Worm (Caenorhabditis elegans) whole organism, L2 larva: ENCODE measurements around the gene grl-14.

ENCODE experiments used
- C34F6.9 ChIP-seq: fragments of 150-350 bp; optimal IDR thresholded peaks from 2 replicates; lab custom pipeline; 2014; ENCODE audit warnings: missing biosample characterization, missing genetic modification characterization
- F13H6.1 ChIP-seq: sonication (generic microtip); optimal IDR thresholded peaks from 2 replicates; lab custom pipeline; 2016; ENCODE audit warnings: missing genetic modification characterization, missing compliant biosample characterization
- R02D3.7 ChIP-seq: fragments of 150-350 bp; optimal IDR thresholded peaks from 2 replicates; lab custom pipeline; 2014; ENCODE audit warnings: missing biosample characterization, missing genetic modification characterization
- Y55F3AM.14 ChIP-seq: fragments of 200-800 bp; sonication (Bioruptor generic); optimal IDR thresholded peaks from 2 replicates; lab custom pipeline; 2018; ENCODE audit warnings: mild to moderate bottlenecking, missing genetic modification characterization, missing compliant biosample characterization
- ZK546.5 ChIP-seq: sonication (generic microtip); optimal IDR thresholded peaks from 2 replicates; lab custom pipeline; 2017; ENCODE audit warnings: missing biosample characterization, missing genetic modification characterization
- alr-1 ChIP-seq: fragments of 150-350 bp; optimal IDR thresholded peaks from 2 replicates; lab custom pipeline; 2014; ENCODE audit warnings: missing biosample characterization, missing genetic modification characterization
- aly-2 ChIP-seq: fragments of 150-350 bp; optimal IDR thresholded peaks from 2 replicates; lab custom pipeline; 2014; ENCODE audit warnings: missing biosample characterization, missing genetic modification characterization
- ama-1 ChIP-seq: fragments of 150-350 bp; optimal IDR thresholded peaks from 2 replicates; lab custom pipeline; 2018; ENCODE audit warnings: inconsistent platforms
- blmp-1 ChIP-seq: sonication (generic microtip); optimal IDR thresholded peaks from 2 replicates; lab custom pipeline; 2017; ENCODE audit warnings: missing genetic modification characterization, mild to moderate bottlenecking, missing compliant biosample characterization, antibody characterized with exemption, moderate library complexity; ENCODE audit not compliant: insufficient read depth
- ceh-82 ChIP-seq: fragments of 150-350 bp; optimal IDR thresholded peaks from 2 replicates; lab custom pipeline; 2014; ENCODE audit warnings: missing biosample characterization, missing genetic modification characterization
- crh-2 ChIP-seq: sonication (generic microtip); optimal IDR thresholded peaks from 2 replicates; lab custom pipeline; 2017; ENCODE audit warnings: missing biosample characterization, missing genetic modification characterization
- egl-27 ChIP-seq: sonication (generic microtip); optimal IDR thresholded peaks from 3 replicates; lab custom pipeline; 2017; ENCODE audit warnings: missing biosample characterization, missing genetic modification reagents, missing genetic modification characterization
- elt-3 ChIP-seq: sonication (generic microtip); optimal IDR thresholded peaks from 2 replicates; lab custom pipeline; 2017; ENCODE audit warnings: missing biosample characterization, missing genetic modification characterization
- gmeb-1 ChIP-seq: fragments of 150-350 bp; optimal IDR thresholded peaks from 2 replicates; lab custom pipeline; 2014; ENCODE audit warnings: missing biosample characterization, missing genetic modification characterization
- lin-11 ChIP-seq: fragments of 150-350 bp; sonication (generic microtip); optimal IDR thresholded peaks from 2 replicates; lab custom pipeline; 2014; ENCODE audit warnings: missing biosample characterization, missing genetic modification characterization, inconsistent platforms, mixed read lengths
- lin-13 ChIP-seq: fragments of 150-350 bp; optimal IDR thresholded peaks from 2 replicates; lab custom pipeline; 2014; ENCODE audit warnings: missing biosample characterization, missing genetic modification reagents, missing genetic modification characterization
- lin-39 ChIP-seq: fragments of 150-350 bp; optimal IDR thresholded peaks from 2 replicates; lab custom pipeline; 2014; ENCODE audit warnings: missing biosample characterization, missing genetic modification reagents, missing genetic modification characterization
- lsy-2 ChIP-seq, 2 experiments: fragments of 150-350 bp in 1 of 2; sonication (generic microtip) in 1 of 2; optimal IDR thresholded peaks; 2 replicates each; lab custom pipeline; 2014 to 2017; ENCODE audit warnings: missing biosample characterization in 2 of 2, missing genetic modification characterization in 2 of 2
- mab-5 ChIP-seq: fragments of 150-350 bp; optimal IDR thresholded peaks from 2 replicates; lab custom pipeline; 2014; ENCODE audit warnings: missing biosample characterization, missing genetic modification characterization
- mdl-1 ChIP-seq, 2 experiments: fragments of 150-350 bp in 1 of 2; sonication (generic microtip) in 1 of 2; optimal IDR thresholded peaks; 2 replicates each; lab custom pipeline; 2017; ENCODE audit warnings: missing biosample characterization in 2 of 2, missing genetic modification characterization in 2 of 2
- nhr-10 ChIP-seq: sonication (generic microtip); optimal IDR thresholded peaks from 2 replicates; lab custom pipeline; 2017; ENCODE audit warnings: missing biosample characterization, missing genetic modification characterization
- nhr-11 ChIP-seq: fragments of 150-350 bp; optimal IDR thresholded peaks from 2 replicates; lab custom pipeline; 2014; ENCODE audit warnings: missing biosample characterization, missing genetic modification characterization
- nhr-21 ChIP-seq: fragments of 150-350 bp; optimal IDR thresholded peaks from 2 replicates; lab custom pipeline; 2014; ENCODE audit warnings: missing biosample characterization, missing genetic modification characterization
- nhr-23 ChIP-seq: fragments of 150-350 bp; optimal IDR thresholded peaks from 2 replicates; lab custom pipeline; 2014; ENCODE audit warnings: missing biosample characterization, missing genetic modification reagents, missing genetic modification characterization
- nhr-237 ChIP-seq: fragments of 150-350 bp; optimal IDR thresholded peaks from 2 replicates; lab custom pipeline; 2014; ENCODE audit warnings: missing biosample characterization, missing genetic modification characterization
- nhr-25 ChIP-seq: fragments of 150-350 bp; sonication (generic microtip); optimal IDR thresholded peaks from 3 replicates; lab custom pipeline; 2014; ENCODE audit warnings: missing biosample characterization, missing genetic modification characterization
- nhr-6 ChIP-seq: fragments of 150-350 bp; optimal IDR thresholded peaks from 2 replicates; lab custom pipeline; 2014; ENCODE audit warnings: missing biosample characterization, missing genetic modification characterization
- nhr-77 ChIP-seq: fragments of 150-350 bp; optimal IDR thresholded peaks from 2 replicates; lab custom pipeline; 2014; ENCODE audit warnings: missing biosample characterization, missing genetic modification characterization
- peb-1 ChIP-seq: fragments of 150-350 bp; optimal IDR thresholded peaks from 2 replicates; lab custom pipeline; 2014; ENCODE audit warnings: missing biosample characterization, missing genetic modification characterization
- skn-1 ChIP-seq: sonication (generic microtip); optimal IDR thresholded peaks from 2 replicates; lab custom pipeline; 2017; ENCODE audit warnings: missing biosample characterization, missing genetic modification characterization
- sma-3 ChIP-seq: sonication (generic microtip); optimal IDR thresholded peaks from 2 replicates; lab custom pipeline; 2016; ENCODE audit warnings: missing genetic modification reagents, missing genetic modification characterization, missing compliant biosample characterization
- sma-9 ChIP-seq, 2 experiments: fragments of 150-350 bp in 1 of 2; sonication (generic microtip) in 1 of 2; optimal IDR thresholded peaks; 2 replicates each; lab custom pipeline; 2014 to 2016; ENCODE audit warnings: missing genetic modification characterization in 2 of 2, mild to moderate bottlenecking in 1 of 2, missing biosample characterization in 1 of 2, missing compliant biosample characterization in 1 of 2, missing genetic modification reagents in 1 of 2, moderate library complexity in 1 of 2
- snpc-4 ChIP-seq: fragments of 150-350 bp; optimal IDR thresholded peaks from 2 replicates; lab custom pipeline; 2014; ENCODE audit warnings: missing biosample characterization, missing genetic modification characterization
- unc-39 ChIP-seq: fragments of 150-350 bp; optimal IDR thresholded peaks from 2 replicates; lab custom pipeline; 2014; ENCODE audit warnings: missing biosample characterization, missing genetic modification characterization
- unc-55 ChIP-seq: fragments of 150-350 bp; sonication (generic microtip); optimal IDR thresholded peaks from 3 replicates; lab custom pipeline; 2014; ENCODE audit warnings: missing biosample characterization, missing genetic modification reagents, missing genetic modification characterization
- zag-1 ChIP-seq: fragments of 150-350 bp; optimal IDR thresholded peaks from 2 replicates; lab custom pipeline; 2014; ENCODE audit warnings: missing biosample characterization, missing genetic modification characterization
- ztf-1 ChIP-seq: fragments of 200-800 bp; sonication (Bioruptor generic); conservative IDR thresholded peaks from 2 replicates; pipeline ENCODE4 v1.3.6; 2022; ENCODE audit warnings: missing genetic modification characterization, missing compliant biosample characterization
- ztf-11 ChIP-seq: sonication (generic microtip); optimal IDR thresholded peaks from 2 replicates; lab custom pipeline; 2017; ENCODE audit warnings: missing biosample characterization, missing genetic modification characterization
- ztf-4 ChIP-seq: fragments of 150-350 bp; optimal IDR thresholded peaks from 2 replicates; lab custom pipeline; 2014; ENCODE audit warnings: missing biosample characterization, missing genetic modification characterization

grl-14 gene

DNA sequence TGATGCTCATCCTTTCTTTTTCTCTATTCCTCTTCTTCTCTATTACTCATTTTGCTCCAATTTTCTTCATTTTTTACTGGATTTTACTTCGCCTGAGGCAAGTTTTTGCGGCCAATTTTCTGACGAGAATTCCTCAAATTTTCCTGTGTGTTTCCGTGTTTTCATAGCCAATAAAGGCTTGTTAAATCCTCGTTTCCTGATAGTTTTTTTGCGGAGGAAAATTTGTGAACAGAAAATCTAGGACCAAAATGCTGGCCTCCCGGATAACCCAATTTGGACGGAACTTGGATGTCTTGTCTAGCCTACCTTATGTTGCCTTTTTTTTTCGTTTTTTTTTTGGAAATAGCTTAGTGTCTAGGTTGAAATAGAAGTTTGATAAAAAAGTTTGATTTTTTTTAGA lies 11.7 kb upstream of the grl-14 start:
- TF ChIP-seq nhr-10 (tag; lab: Kevin White, UChicago) (no peak), skn-1 (no peak), elt-3 (tag; lab: Kevin White, UChicago) (no peak), peb-1 (tag; lab: Kevin White, UChicago) (no peak)

DNA sequence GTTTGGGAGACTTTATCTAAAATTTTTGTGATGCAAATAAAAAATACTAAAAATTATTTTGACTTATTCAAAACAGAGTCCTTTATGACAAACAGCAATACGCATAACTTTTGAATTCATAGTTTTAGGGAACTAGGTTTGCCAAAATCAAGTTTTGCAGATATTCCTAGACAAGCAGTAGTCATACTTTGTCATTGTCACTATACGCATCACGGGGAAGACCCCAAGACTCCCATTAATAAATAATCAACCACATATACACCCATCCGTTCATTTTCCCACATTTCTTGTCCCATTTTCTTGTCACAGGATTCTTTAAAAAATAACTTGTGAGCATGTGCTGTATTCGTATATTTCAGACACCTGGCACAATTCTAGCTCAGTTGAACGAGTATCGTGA lies 10.9 kb upstream of the grl-14 start, which contains the start of gene Y44A6D.7:
Gene Y44A6D.7 (plus strand): TSS at position 301 of the 400 bp plus-strand sequence.
- peak; percentile 39 for TF ChIP-seq unc-55 (GFP tag; lab: Kevin White, UChicago)
- no peak for TF ChIP-seq ztf-4 (tag; lab: Kevin White, UChicago)
- TF ChIP-seq R02D3.7 (tag; lab: Kevin White, UChicago): no peak

DNA sequence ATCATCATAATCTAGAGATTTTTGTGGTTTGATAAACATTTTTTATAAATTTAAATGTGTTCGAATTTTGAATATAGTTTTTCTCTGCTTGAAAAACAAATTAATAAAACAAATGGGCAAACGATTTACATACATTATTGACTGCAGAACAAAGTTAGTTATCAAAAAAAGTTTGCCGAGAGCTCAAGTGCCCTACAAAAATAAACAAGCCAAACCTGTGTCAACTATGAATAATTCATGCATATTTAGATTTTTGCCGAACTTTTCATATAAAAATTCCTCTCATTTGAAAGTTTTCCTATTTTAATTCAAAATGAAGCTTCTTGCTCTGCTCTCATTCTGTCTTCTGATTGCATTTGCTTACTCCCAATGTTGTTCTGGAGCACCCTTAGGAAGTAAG lies 9.5 kb upstream of the grl-14 start, which contains the start of gene sshk-1:
Gene sshk-1 (plus strand): TSS at position 301 of the 400 bp plus-strand sequence.
- TF ChIP-seq nhr-25 (tag; lab: Kevin White, UChicago) (no peak), mab-5 (tag; lab: Kevin White, UChicago) (no peak), nhr-77 (tag; lab: Kevin White, UChicago) (no peak), C34F6.9 (tag; lab: Kevin White, UChicago) (no peak), ztf-1 (no peak), F13H6.1 (tag; lab: Kevin White, UChicago) (no peak), nhr-23 (no peak), nhr-21 (tag; lab: Kevin White, UChicago) (no peak), lin-11 (no peak), zag-1 (no peak), ztf-11 (tag; lab: Kevin White, UChicago) (no peak), skn-1 (no peak), lin-13 (GFP tag; lab: Kevin White, UChicago) (no peak), ceh-82 (tag; lab: Kevin White, UChicago) (no peak), snpc-4 (tag; lab: Kevin White, UChicago) (no peak), R02D3.7 (tag; lab: Kevin White, UChicago) (no peak), sma-9 (GFP tag; optimal IDR thresholded peaks at IDR 0.05; lab: Kevin White, UChicago) (no peak), sma-9 (tag; optimal IDR thresholded peaks at IDR 0.05; lab: Kevin White, UChicago) (no peak), ZK546.5 (no peak), ama-1 (lab: Kevin White, UChicago) (no peak)

DNA sequence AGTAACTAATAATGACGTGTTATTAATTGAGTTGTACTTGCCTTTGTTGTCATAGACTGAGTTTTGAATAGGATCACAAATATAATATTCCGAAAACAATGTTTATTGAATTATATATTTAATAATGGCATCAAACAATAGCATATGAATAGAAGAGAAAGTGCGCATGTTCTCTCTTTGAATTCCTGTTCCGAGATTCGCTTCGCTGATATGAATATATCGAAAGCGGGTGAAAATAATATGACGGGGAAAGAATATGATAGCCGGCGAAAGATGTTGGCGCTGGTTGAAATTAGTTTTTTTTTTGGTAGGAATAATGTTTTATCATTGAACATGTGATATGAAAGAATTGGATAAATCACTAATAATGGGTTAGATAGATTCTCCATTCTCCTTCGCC lies 5.3 kb upstream of the grl-14 start, which contains the start of gene T03D8.6:
Gene T03D8.6 (minus strand): TSS at position 298 of the 400 bp plus-strand sequence.
- TF ChIP-seq sma-9 (GFP tag; optimal IDR thresholded peaks at IDR 0.05; lab: Kevin White, UChicago) (no peak), sma-9 (tag; optimal IDR thresholded peaks at IDR 0.05; lab: Kevin White, UChicago) (no peak), F13H6.1 (tag; lab: Kevin White, UChicago) (no peak), elt-3 (tag; lab: Kevin White, UChicago) (no peak), unc-55 (GFP tag; lab: Kevin White, UChicago) (no peak), nhr-237 (tag; lab: Kevin White, UChicago) (no peak), blmp-1 (tag; lab: Kevin White, UChicago) (no peak), gmeb-1 (no peak), mab-5 (tag; lab: Kevin White, UChicago) (no peak), aly-2 (tag; lab: Kevin White, UChicago) (no peak), ztf-1 (no peak), Y55F3AM.14 (GFP tag; lab: Kevin White, UChicago) (no peak), peb-1 (tag; lab: Kevin White, UChicago) (no peak), lin-11 (no peak), egl-27 (tag; lab: Kevin White, UChicago) (no peak)
- TF ChIP-seq, all 48 proteins: peak for 0

ce11 chrV:20826618-20827017 lies 1.3 kb downstream of the grl-14 start:
- TF ChIP-seq peb-1 (tag; lab: Kevin White, UChicago) (no peak), Y55F3AM.14 (GFP tag; lab: Kevin White, UChicago) (no peak)
- TF ChIP-seq, all 48 proteins: peak for 0

DNA sequence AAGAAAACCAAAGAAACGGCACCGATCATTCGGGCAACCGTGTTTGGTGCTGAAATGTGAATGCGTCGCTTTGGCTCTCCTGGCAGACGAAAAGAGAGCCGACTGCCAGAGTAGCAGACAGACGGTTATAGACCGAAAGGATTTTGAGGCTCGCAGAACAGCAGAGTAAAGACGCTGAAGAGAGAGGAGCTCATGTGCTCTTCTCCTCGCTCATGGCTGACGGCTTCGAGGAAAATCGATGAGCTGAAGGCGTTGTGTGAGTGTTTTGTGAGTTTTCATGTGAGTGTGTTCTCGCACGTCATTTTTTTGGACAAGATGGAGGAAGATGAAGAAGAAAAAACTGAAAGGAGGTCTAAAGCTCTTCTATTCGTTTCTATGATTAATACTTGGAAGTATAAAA lies 3.5 kb downstream of the grl-14 start, which contains the start of gene sbt-1:
Gene sbt-1 (minus strand): TSS at position 62 of the 400 bp plus-strand sequence.
- TF ChIP-seq nhr-11 (no peak), nhr-77 (tag; lab: Kevin White, UChicago) (no peak), alr-1 (tag; lab: Kevin White, UChicago) (no peak), ztf-1 (no peak), snpc-4 (tag; lab: Kevin White, UChicago) (no peak), egl-27 (tag; lab: Kevin White, UChicago) (peak; percentile 43), unc-39 (tag; lab: Kevin White, UChicago) (no peak), lsy-2 (tag; optimal IDR thresholded peaks at IDR 0.05; lab: Kevin White, UChicago) (peak; percentile 40 to 77), ceh-82 (tag; lab: Kevin White, UChicago) (peak; percentile 44), crh-2 (tag; lab: Kevin White, UChicago) (peak; percentile 74), F13H6.1 (tag; lab: Kevin White, UChicago) (peak; percentile 26), ama-1 (lab: Kevin White, UChicago) (no peak), R02D3.7 (tag; lab: Kevin White, UChicago) (no peak), lin-39 (tag; lab: Kevin White, UChicago) (no peak), gmeb-1 (no peak), zag-1 (peak; percentile 56), sma-3 (GFP tag; lab: Kevin White, UChicago) (no peak), mdl-1 (tag; optimal IDR thresholded peaks at IDR 0.05; lab: Kevin White, UChicago) (peak in 1 of 2 experiments; percentile 69), nhr-25 (tag; lab: Kevin White, UChicago) (no peak), ZK546.5 (no peak), blmp-1 (tag; lab: Kevin White, UChicago) (no peak), ztf-4 (tag; lab: Kevin White, UChicago) (no peak), lin-13 (GFP tag; lab: Kevin White, UChicago) (peak; percentile 55), nhr-6 (peak; percentile 78), nhr-237 (tag; lab: Kevin White, UChicago) (no peak)
